Fruit fly (Drosophila melanogaster) whole organism, prepupa: ENCODE data around the gene ND-B14.5A.

Experiments
- Blimp-1 ChIP-seq: fragments of 200-800 bp; sonication (Bioruptor generic); optimal IDR thresholded peaks from 3 replicates; lab custom pipeline; 2017; ENCODE audit warnings: missing biosample characterization, missing genetic modification characterization, mild to moderate bottlenecking, moderate library complexity, missing genetic modification reagents
- CG10631 ChIP-seq: fragments of 200-800 bp; sonication (Bioruptor generic); optimal IDR thresholded peaks from 2 replicates; lab custom pipeline; 2016; ENCODE audit warnings: missing biosample characterization, missing genetic modification characterization
- CG10669 ChIP-seq: fragments of 200-800 bp; sonication (Bioruptor generic); optimal IDR thresholded peaks from 3 replicates; lab custom pipeline; 2018; ENCODE audit warnings: missing biosample characterization, mild to moderate bottlenecking, missing genetic modification characterization, moderate library complexity
- CG11294 ChIP-seq: fragments of 200-800 bp; sonication (Bioruptor generic); IDR thresholded peaks from 2 replicates; pipeline ENCODE4 v1.3.6; 2022; ENCODE audit warnings: missing biosample characterization, missing genetic modification characterization
- CG11902 ChIP-seq: fragments of 200-800 bp; sonication (Bioruptor generic); optimal IDR thresholded peaks from 3 replicates; lab custom pipeline; 2016; ENCODE audit warnings: missing biosample characterization, missing genetic modification characterization
- CG1621 ChIP-seq: fragments of 200-800 bp; sonication (Bioruptor generic); optimal IDR thresholded peaks from 3 replicates; lab custom pipeline; 2018; ENCODE audit warnings: missing biosample characterization, mild to moderate bottlenecking, missing genetic modification characterization
- CG16779 ChIP-seq: fragments of 200-800 bp; sonication (Bioruptor generic); optimal IDR thresholded peaks from 3 replicates; lab custom pipeline; 2017; ENCODE audit warnings: missing biosample characterization, mild to moderate bottlenecking, missing genetic modification characterization
- CG3032 ChIP-seq: fragments of 200-800 bp; optimal IDR thresholded peaks from 2 replicates; lab custom pipeline; 2019; ENCODE audit warnings: missing biosample characterization, mild to moderate bottlenecking, missing genetic modification characterization, moderate library complexity
- CG31627 ChIP-seq: fragments of 200-800 bp; sonication (Bioruptor generic); optimal IDR thresholded peaks from 3 replicates; lab custom pipeline; 2016; ENCODE audit warnings: missing biosample characterization, missing genetic modification characterization
- CG34406 ChIP-seq: fragments of 200-800 bp; sonication (Bioruptor generic); optimal IDR thresholded peaks from 3 replicates; lab custom pipeline; 2016; ENCODE audit warnings: missing biosample characterization, missing genetic modification characterization
- CG3919 ChIP-seq: fragments of 200-800 bp; sonication (Bioruptor generic); optimal IDR thresholded peaks from 3 replicates; lab custom pipeline; 2016; ENCODE audit warnings: missing biosample characterization, missing genetic modification characterization
- CG4318 ChIP-seq: fragments of 200-800 bp; sonication (Bioruptor generic); optimal IDR thresholded peaks from 3 replicates; lab custom pipeline; 2017; ENCODE audit warnings: missing biosample characterization, mild to moderate bottlenecking, missing genetic modification characterization
- CG6163 ChIP-seq: fragments of 200-800 bp; sonication (Bioruptor generic); IDR thresholded peaks from 3 replicates; pipeline ENCODE4 v1.3.6; 2022; ENCODE audit warnings: missing biosample characterization, missing genetic modification characterization
- CG6276 ChIP-seq: fragments of 200-800 bp; sonication (Bioruptor generic); optimal IDR thresholded peaks from 2 replicates; lab custom pipeline; 2017; ENCODE audit warnings: missing biosample characterization, mild to moderate bottlenecking, missing genetic modification characterization
- CG6792 ChIP-seq: fragments of 200-800 bp; sonication (Bioruptor generic); optimal IDR thresholded peaks from 3 replicates; lab custom pipeline; 2016; ENCODE audit warnings: missing biosample characterization, missing genetic modification characterization
- CG6808 ChIP-seq: fragments of 200-800 bp; sonication (Bioruptor generic); optimal IDR thresholded peaks from 3 replicates; lab custom pipeline; 2017; ENCODE audit warnings: missing biosample characterization, missing genetic modification characterization, mild to moderate bottlenecking, moderate library complexity, missing genetic modification reagents
- CG6854 ChIP-seq: fragments of 200-800 bp; sonication (Bioruptor generic); optimal IDR thresholded peaks from 2 replicates; lab custom pipeline; 2017; ENCODE audit warnings: missing biosample characterization, mild to moderate bottlenecking, missing genetic modification characterization
- CG8119 ChIP-seq: fragments of 200-800 bp; sonication (Bioruptor generic); IDR thresholded peaks from 3 replicates; pipeline ENCODE4 v1.3.6; 2022; ENCODE audit warnings: missing biosample characterization, missing genetic modification characterization
- CG8319 ChIP-seq: fragments of 200-800 bp; sonication (Bioruptor generic); optimal IDR thresholded peaks from 3 replicates; lab custom pipeline; 2016; ENCODE audit warnings: missing biosample characterization, missing genetic modification characterization
- CG8632 ChIP-seq: fragments of 200-800 bp; sonication (Bioruptor generic); optimal IDR thresholded peaks from 3 replicates; lab custom pipeline; 2016; ENCODE audit warnings: missing biosample characterization, missing genetic modification characterization
- CG9139 ChIP-seq: fragments of 200-800 bp; sonication (Bioruptor generic); optimal IDR thresholded peaks from 3 replicates; lab custom pipeline; 2017; ENCODE audit warnings: missing biosample characterization, mild to moderate bottlenecking, missing genetic modification characterization
- Eip75B ChIP-seq: fragments of 200-800 bp; sonication (Bioruptor generic); optimal IDR thresholded peaks from 3 replicates; lab custom pipeline; 2016; ENCODE audit warnings: missing biosample characterization, missing genetic modification characterization
- Eip78C ChIP-seq: fragments of 200-800 bp; sonication (Bioruptor generic); peaks from one replicate; lab custom pipeline; 2016; ENCODE audit warnings: missing biosample characterization, missing genetic modification characterization
- Eip93F ChIP-seq: fragments of 200-800 bp; sonication (Bioruptor generic); optimal IDR thresholded peaks from 2 replicates; lab custom pipeline; 2016; ENCODE audit warnings: missing biosample characterization, mild to moderate bottlenecking, missing genetic modification characterization
- Ets21C ChIP-seq: fragments of 200-800 bp; sonication (Bioruptor generic); optimal IDR thresholded peaks from 3 replicates; lab custom pipeline; 2016; ENCODE audit warnings: missing biosample characterization, missing genetic modification characterization
- Ets96B ChIP-seq: fragments of 200-800 bp; optimal IDR thresholded peaks from 2 replicates; lab custom pipeline; 2019; ENCODE audit warnings: missing biosample characterization, mild to moderate bottlenecking, missing genetic modification characterization, moderate library complexity
- Gug ChIP-seq: fragments of 200-800 bp; sonication (Bioruptor generic); IDR thresholded peaks from 2 replicates; pipeline ENCODE4 v1.3.6; 2022; ENCODE audit warnings: missing biosample characterization, missing genetic modification characterization
- Hr38 ChIP-seq: sonication (Bioruptor generic); optimal IDR thresholded peaks from 2 replicates; lab custom pipeline; 2016; ENCODE audit warnings: missing biosample characterization, missing genetic modification characterization
- Hr39 ChIP-seq: fragments of 200-800 bp; sonication (Bioruptor generic); optimal IDR thresholded peaks from 2 replicates; lab custom pipeline; 2016; ENCODE audit warnings: missing biosample characterization, missing genetic modification characterization
- Hr4 ChIP-seq: fragments of 200-800 bp; sonication (Bioruptor generic); optimal IDR thresholded peaks from 3 replicates; lab custom pipeline; 2016; ENCODE audit warnings: missing biosample characterization, missing genetic modification characterization
- Lpt ChIP-seq: fragments of 200-800 bp; sonication (Bioruptor generic); optimal IDR thresholded peaks from 3 replicates; lab custom pipeline; 2016; ENCODE audit warnings: missing biosample characterization, missing genetic modification characterization
- OdsH ChIP-seq: fragments of 200-800 bp; sonication (Bioruptor generic); optimal IDR thresholded peaks from 3 replicates; lab custom pipeline; 2016; ENCODE audit warnings: missing biosample characterization, missing genetic modification characterization
- Smox ChIP-seq: fragments of 200-800 bp; sonication (Bioruptor generic); optimal IDR thresholded peaks from 3 replicates; lab custom pipeline; 2016; ENCODE audit warnings: missing biosample characterization, missing genetic modification characterization
- Sox102F ChIP-seq: fragments of 200-800 bp; sonication (Bioruptor generic); optimal IDR thresholded peaks from 2 replicates; lab custom pipeline; 2016; ENCODE audit warnings: missing biosample characterization, mild to moderate bottlenecking, missing genetic modification characterization
- achi ChIP-seq: fragments of 200-800 bp; sonication (Bioruptor generic); optimal IDR thresholded peaks from 3 replicates; lab custom pipeline; 2016; ENCODE audit warnings: missing biosample characterization, missing genetic modification characterization
- acj6 ChIP-seq: fragments of 200-800 bp; sonication (Bioruptor generic); optimal IDR thresholded peaks from 3 replicates; lab custom pipeline; 2016; ENCODE audit warnings: missing biosample characterization, missing genetic modification characterization
- cyc ChIP-seq: fragments of 200-800 bp; sonication (Bioruptor generic); optimal IDR thresholded peaks from 3 replicates; lab custom pipeline; 2016; ENCODE audit warnings: missing biosample characterization, missing genetic modification characterization
- dac ChIP-seq: fragments of 200-800 bp; sonication (Bioruptor generic); optimal IDR thresholded peaks from 2 replicates; lab custom pipeline; 2017; ENCODE audit warnings: missing biosample characterization, mild to moderate bottlenecking, missing genetic modification characterization
- dsx ChIP-seq: fragments of 200-800 bp; optimal IDR thresholded peaks from 3 replicates; lab custom pipeline; 2019; ENCODE audit warnings: missing biosample characterization, mild to moderate bottlenecking, missing genetic modification characterization, moderate library complexity; ENCODE audit not compliant: poor library complexity, severe bottlenecking
- esn ChIP-seq: fragments of 200-800 bp; sonication (Bioruptor generic); optimal IDR thresholded peaks from 2 replicates; lab custom pipeline; 2016; ENCODE audit warnings: missing biosample characterization, mild to moderate bottlenecking, missing genetic modification characterization, moderate library complexity
- fd59A ChIP-seq: fragments of 200-800 bp; sonication (Bioruptor generic); optimal IDR thresholded peaks from 2 replicates; lab custom pipeline; 2017; ENCODE audit warnings: missing biosample characterization, mild to moderate bottlenecking, missing genetic modification characterization, missing genetic modification reagents
- fd85E ChIP-seq: fragments of 200-800 bp; sonication (Bioruptor generic); optimal IDR thresholded peaks from 3 replicates; lab custom pipeline; 2016; ENCODE audit warnings: missing biosample characterization, missing genetic modification characterization
- fkh ChIP-seq: fragments of 200-800 bp; sonication (Bioruptor generic); optimal IDR thresholded peaks from 3 replicates; lab custom pipeline; 2017; ENCODE audit warnings: missing biosample characterization, mild to moderate bottlenecking, missing genetic modification characterization, moderate library complexity
- lz ChIP-seq: fragments of 200-800 bp; sonication (Bioruptor generic); optimal IDR thresholded peaks from 3 replicates; lab custom pipeline; 2016; ENCODE audit warnings: missing biosample characterization, missing genetic modification characterization
- net ChIP-seq: fragments of 200-800 bp; sonication (Bioruptor generic); optimal IDR thresholded peaks from 3 replicates; lab custom pipeline; 2016; ENCODE audit warnings: missing biosample characterization, missing genetic modification characterization
- pdm3 ChIP-seq: fragments of 200-800 bp; sonication (Bioruptor generic); optimal IDR thresholded peaks from 3 replicates; lab custom pipeline; 2016; ENCODE audit warnings: missing biosample characterization, missing genetic modification characterization
- salr ChIP-seq, 2 experiments: fragments of 200-800 bp; sonication (Bioruptor generic); optimal IDR thresholded peaks; 3 replicates each; lab custom pipeline; 2016 to 2018; ENCODE audit warnings: missing biosample characterization in 2 of 2, missing genetic modification characterization in 2 of 2, mild to moderate bottlenecking in 1 of 2
- spab ChIP-seq: fragments of 200-800 bp; sonication (Bioruptor generic); optimal IDR thresholded peaks from 2 replicates; lab custom pipeline; 2017; ENCODE audit warnings: missing biosample characterization, mild to moderate bottlenecking, missing genetic modification characterization, missing genetic modification reagents
- ss ChIP-seq, 2 experiments: fragments of 200-800 bp; sonication (Bioruptor generic); optimal IDR thresholded peaks; 2 replicates in 1 of 2; 3 replicates in 1 of 2; lab custom pipeline; 2017 to 2018; ENCODE audit warnings: mild to moderate bottlenecking in 2 of 2, missing biosample characterization in 2 of 2, missing genetic modification characterization in 2 of 2, moderate library complexity in 1 of 2
- topi ChIP-seq: fragments of 200-800 bp; sonication (Bioruptor generic); optimal IDR thresholded peaks from 3 replicates; lab custom pipeline; 2016; ENCODE audit warnings: missing biosample characterization, missing genetic modification characterization
- vri ChIP-seq: fragments of 200-800 bp; sonication (Bioruptor generic); optimal IDR thresholded peaks from 3 replicates; lab custom pipeline; 2016; ENCODE audit warnings: missing biosample characterization, mild to moderate bottlenecking, missing genetic modification characterization

Gene ND-B14.5A

dm6 chrX:2134226-2134880, 38.0 kb upstream of the ND-B14.5A start:
- TF ChIP-seq CG10631 (GFP tag; lab: Kevin White, UChicago) (peak; percentile 83), fkh (GFP tag; lab: Kevin White, UChicago) (no peak), CG8632 (GFP tag; lab: Kevin White, UChicago) (peak; percentile 77), CG1621 (tag; lab: Kevin White, UChicago) (peak; percentile 84), CG6163 (peak; percentile 88), acj6 (peak; percentile 80), OdsH (GFP tag; lab: Kevin White, UChicago) (peak; percentile 86), CG6792 (GFP tag; lab: Kevin White, UChicago) (peak; percentile 86), CG4318 (GFP tag; lab: Kevin White, UChicago) (peak; percentile 72), Ets21C (GFP tag; lab: Kevin White, UChicago) (peak; percentile 90), CG3919 (GFP tag; lab: Kevin White, UChicago) (peak; percentile 83), topi (GFP tag; lab: Kevin White, UChicago) (peak; percentile 92), Smox (GFP tag; lab: Kevin White, UChicago) (peak; percentile 92), Hr38 (GFP tag; lab: Kevin White, UChicago) (no peak), fd59A (GFP tag; lab: Kevin White, UChicago) (peak; percentile 76), Sox102F (GFP tag; lab: Kevin White, UChicago) (peak; percentile 92), CG8319 (peak; percentile 77), CG6854 (peak; percentile 88), CG11294 (GFP tag; lab: Robert Waterston, UW) (no peak), vri (peak; percentile 88), Gug (GFP tag; lab: Robert Waterston, UW) (peak; percentile 51), dac (GFP tag; lab: Kevin White, UChicago) (peak; percentile 33), CG10669 (GFP tag; lab: Kevin White, UChicago) (peak; percentile 82), CG8119 (GFP tag; lab: Robert Waterston, UW) (peak; percentile 80), cyc (GFP tag; lab: Kevin White, UChicago) (peak; percentile 92), lz (GFP tag; lab: Kevin White, UChicago) (peak; percentile 91), CG9139 (GFP tag; lab: Kevin White, UChicago) (peak; percentile 69), CG16779 (tag; lab: Kevin White, UChicago) (peak; percentile 38), achi (GFP tag; lab: Kevin White, UChicago) (peak; percentile 82), CG34406 (GFP tag; lab: Kevin White, UChicago) (peak; percentile 82), esn (GFP tag; lab: Kevin White, UChicago) (peak; percentile 93), Eip78C (GFP tag; lab: Kevin White, UChicago) (peak; percentile 96), spab (GFP tag; lab: Kevin White, UChicago) (peak; percentile 79), Eip93F (GFP tag; lab: Kevin White, UChicago) (peak; percentile 72), Hr4 (GFP tag; lab: Kevin White, UChicago) (peak; percentile 77), Hr39 (GFP tag; lab: Kevin White, UChicago) (peak; percentile 92), CG6808 (GFP tag; lab: Kevin White, UChicago) (peak; percentile 73), fd85E (peak; percentile 56), CG11902 (GFP tag; lab: Kevin White, UChicago) (peak; percentile 84), Eip75B (GFP tag; lab: Kevin White, UChicago) (peak; percentile 82), CG6276 (peak; percentile 67), CG31627 (peak; percentile 92), dsx (peak; percentile 75), ss (GFP tag; optimal IDR thresholded peaks at IDR 0.05; lab: Kevin White, UChicago) (peak; percentile 57 to 69), pdm3 (GFP tag; lab: Kevin White, UChicago) (peak; percentile 88), CG3032 (tag; lab: Kevin White, UChicago) (peak; percentile 78), net (GFP tag; lab: Kevin White, UChicago) (peak; percentile 77), Blimp-1 (GFP tag; lab: Kevin White, UChicago) (peak; percentile 69), Lpt (peak; percentile 36), Ets96B (tag; lab: Kevin White, UChicago) (peak; percentile 83), salr (GFP tag; optimal IDR thresholded peaks at IDR 0.05; lab: Kevin White, UChicago) (peak; percentile 58 to 77)
